Fruit fly (Drosophila melanogaster) whole organism, embryonic: ENCODE results near the gene Rab9.

ENCODE experiments used
- BtbVII ChIP-seq: fragments of 200-800 bp; sonication (Bioruptor generic); optimal IDR thresholded peaks from 3 replicates; lab custom pipeline; 2017; ENCODE audit warnings: missing biosample characterization, mild to moderate bottlenecking, missing genetic modification characterization
- CG10267 ChIP-seq: fragments of 200-800 bp; sonication (Bioruptor generic); optimal IDR thresholded peaks from 2 replicates; lab custom pipeline; 2018; ENCODE audit warnings: missing biosample characterization, mild to moderate bottlenecking, missing genetic modification characterization, moderate library complexity
- CG13296 ChIP-seq: fragments of 200-800 bp; sonication (Bioruptor generic); optimal IDR thresholded peaks from 3 replicates; lab custom pipeline; 2018; ENCODE audit warnings: missing biosample characterization, mild to moderate bottlenecking, missing genetic modification characterization
- CG14710 ChIP-seq: fragments of 200-800 bp; sonication (Bioruptor generic); optimal IDR thresholded peaks from 3 replicates; lab custom pipeline; 2019; ENCODE audit warnings: missing biosample characterization, mild to moderate bottlenecking, missing genetic modification characterization, moderate library complexity
- CG14860 ChIP-seq: fragments of 200-800 bp; sonication (Bioruptor generic); IDR thresholded peaks from 3 replicates; pipeline ENCODE4 v1.3.6; 2022; ENCODE audit warnings: missing biosample characterization, missing genetic modification characterization; ENCODE audit not compliant: partially characterized antibody
- CG15514 ChIP-seq: fragments of 200-800 bp; sonication (Bioruptor generic); optimal IDR thresholded peaks from 3 replicates; lab custom pipeline; 2017; ENCODE audit warnings: missing biosample characterization, missing genetic modification characterization, mild to moderate bottlenecking, moderate library complexity, missing genetic modification reagents
- CG17802 ChIP-seq: fragments of 200-800 bp; sonication (Bioruptor generic); optimal IDR thresholded peaks from 2 replicates; lab custom pipeline; 2018; ENCODE audit warnings: missing biosample characterization, mild to moderate bottlenecking, missing genetic modification characterization, moderate library complexity
- CG17829 ChIP-seq: fragments of 200-800 bp; optimal IDR thresholded peaks from 2 replicates; lab custom pipeline; 2019; ENCODE audit warnings: missing biosample characterization, mild to moderate bottlenecking, missing genetic modification characterization, moderate library complexity
- CG2120 ChIP-seq: fragments of 200-800 bp; sonication (Bioruptor generic); optimal IDR thresholded peaks from 3 replicates; lab custom pipeline; 2016; ENCODE audit warnings: missing biosample characterization, missing genetic modification characterization
- CG2129 ChIP-seq: fragments of 200-800 bp; sonication (Bioruptor generic); IDR thresholded peaks from 2 replicates; pipeline ENCODE4 v1.3.6; 2022; ENCODE audit warnings: missing biosample characterization, missing genetic modification characterization; ENCODE audit not compliant: partially characterized antibody
- CG30020 ChIP-seq: fragments of 200-800 bp; optimal IDR thresholded peaks from 2 replicates; lab custom pipeline; 2019; ENCODE audit warnings: missing biosample characterization, mild to moderate bottlenecking, missing genetic modification characterization, moderate library complexity
- CG33213 ChIP-seq: fragments of 200-800 bp; sonication (Bioruptor generic); optimal IDR thresholded peaks from 3 replicates; lab custom pipeline; 2016; ENCODE audit warnings: missing biosample characterization, missing genetic modification characterization
- CG34422 ChIP-seq: fragments of 200-800 bp; sonication (Bioruptor generic); IDR thresholded peaks from 3 replicates; pipeline ENCODE4 v1.3.6; 2022; ENCODE audit warnings: missing biosample characterization, missing genetic modification characterization
- CG9727 ChIP-seq: fragments of 200-800 bp; sonication (Bioruptor generic); optimal IDR thresholded peaks from 3 replicates; lab custom pipeline; 2017; ENCODE audit warnings: missing biosample characterization, mild to moderate bottlenecking, missing genetic modification characterization
- CG9932 ChIP-seq: fragments of 200-800 bp; sonication (Bioruptor generic); IDR thresholded peaks from 2 replicates; pipeline ENCODE4 v1.3.6; 2022; ENCODE audit warnings: missing biosample characterization, missing genetic modification characterization
- D19B ChIP-seq: fragments of 200-800 bp; sonication (Bioruptor generic); optimal IDR thresholded peaks from 2 replicates; lab custom pipeline; 2017; ENCODE audit warnings: missing biosample characterization, mild to moderate bottlenecking, missing genetic modification characterization
- Dbx ChIP-seq: fragments of 200-800 bp; sonication (Bioruptor generic); IDR thresholded peaks from 3 replicates; pipeline ENCODE4 v1.3.6; 2022; ENCODE audit warnings: missing biosample characterization, missing genetic modification characterization
- Dll ChIP-seq: fragments of 200-800 bp; sonication (Bioruptor generic); IDR thresholded peaks from 4 replicates; pipeline ENCODE4 v1.3.6; 2022; ENCODE audit warnings: missing biosample characterization, missing genetic modification characterization; ENCODE audit not compliant: partially characterized antibody
- Doc3 ChIP-seq: fragments of 200-800 bp; sonication (Bioruptor generic); IDR thresholded peaks from 3 replicates; pipeline ENCODE4 v1.3.6; 2022; ENCODE audit warnings: missing biosample characterization, missing genetic modification characterization; ENCODE audit not compliant: partially characterized antibody
- Dp ChIP-seq: fragments of 200-800 bp; sonication (Bioruptor generic); optimal IDR thresholded peaks from 2 replicates; lab custom pipeline; 2018; ENCODE audit warnings: missing biosample characterization, mild to moderate bottlenecking, missing genetic modification characterization, moderate library complexity
- HLH54F ChIP-seq: fragments of 200-800 bp; sonication (Bioruptor generic); optimal IDR thresholded peaks from 3 replicates; lab custom pipeline; 2016; ENCODE audit warnings: missing biosample characterization, missing genetic modification characterization
- Hmr ChIP-seq: fragments of 200-800 bp; sonication (Bioruptor generic); optimal IDR thresholded peaks from 3 replicates; lab custom pipeline; 2017; ENCODE audit warnings: mild to moderate bottlenecking, missing biosample characterization, missing genetic modification reagents, missing genetic modification characterization
- Sry-δ ChIP-seq: fragments of 200-800 bp; sonication (Bioruptor generic); optimal IDR thresholded peaks from 2 replicates; lab custom pipeline; 2016; ENCODE audit warnings: missing biosample characterization, missing genetic modification characterization
- Tbp ChIP-seq: fragments of >200 bp; optimal IDR thresholded peaks from 2 replicates; lab custom pipeline; 2018; ENCODE audit warnings: missing biosample characterization, missing genetic modification characterization
- ato ChIP-seq: fragments of 200-800 bp; sonication (Bioruptor generic); IDR thresholded peaks from 2 replicates; pipeline ENCODE4 v1.3.6; 2022; ENCODE audit warnings: missing biosample characterization, missing genetic modification characterization; ENCODE audit not compliant: partially characterized antibody
- btn ChIP-seq: fragments of 200-800 bp; sonication (Bioruptor generic); optimal IDR thresholded peaks from 2 replicates; lab custom pipeline; 2016; ENCODE audit warnings: missing biosample characterization, missing genetic modification characterization
- cad ChIP-seq: fragments of >200 bp; optimal IDR thresholded peaks from 2 replicates; lab custom pipeline; 2017; ENCODE audit warnings: missing biosample characterization, missing genetic modification characterization
- chinmo ChIP-seq: fragments of 200-800 bp; sonication (Bioruptor generic); IDR thresholded peaks from 4 replicates; pipeline ENCODE4 v1.3.6; 2022; ENCODE audit warnings: missing biosample characterization, missing genetic modification characterization; ENCODE audit not compliant: partially characterized antibody
- ewg ChIP-seq: fragments of 200-800 bp; sonication (Bioruptor generic); optimal IDR thresholded peaks from 3 replicates; lab custom pipeline; 2017; ENCODE audit warnings: mild to moderate bottlenecking, missing biosample characterization, missing genetic modification reagents, missing genetic modification characterization
- inv ChIP-seq: fragments of 200-800 bp; sonication (Bioruptor generic); IDR thresholded peaks from 2 replicates; pipeline ENCODE4 v1.3.6; 2022; ENCODE audit warnings: missing biosample characterization, missing genetic modification characterization; ENCODE audit not compliant: partially characterized antibody
- knrl ChIP-seq: fragments of 200-800 bp; sonication (Bioruptor generic); IDR thresholded peaks from 3 replicates; pipeline ENCODE4 v1.3.6; 2022; ENCODE audit warnings: missing biosample characterization, missing genetic modification characterization; ENCODE audit not compliant: partially characterized antibody
- lilli ChIP-seq: fragments of 200-800 bp; sonication (Bioruptor generic); optimal IDR thresholded peaks from 3 replicates; lab custom pipeline; 2016; ENCODE audit warnings: missing biosample characterization, missing genetic modification characterization
- lola ChIP-seq, 3 experiments: fragments of >200 bp in 2 of 3; fragments of 200-800 bp in 1 of 3; sonication (Bioruptor generic) in 1 of 3; optimal IDR thresholded peaks; 2 replicates each; lab custom pipeline; 2017 to 2019; ENCODE audit warnings: missing biosample characterization in 3 of 3, missing genetic modification characterization in 3 of 3, mild to moderate bottlenecking in 1 of 3, moderate library complexity in 1 of 3
- mld ChIP-seq: fragments of 200-800 bp; sonication (Bioruptor generic); IDR thresholded peaks from 3 replicates; pipeline ENCODE4 v1.3.6; 2022; ENCODE audit warnings: missing biosample characterization, missing genetic modification characterization; ENCODE audit not compliant: partially characterized antibody
- nerfin-2 ChIP-seq: fragments of 200-800 bp; sonication (Bioruptor generic); IDR thresholded peaks from 2 replicates; pipeline ENCODE4 v1.3.6; 2022; ENCODE audit warnings: missing biosample characterization, missing genetic modification characterization; ENCODE audit not compliant: partially characterized antibody
- nmo ChIP-seq: fragments of 200-800 bp; sonication (Bioruptor generic); optimal IDR thresholded peaks from 2 replicates; lab custom pipeline; 2018; ENCODE audit warnings: missing biosample characterization, mild to moderate bottlenecking, missing genetic modification characterization, moderate library complexity
- prd ChIP-seq, 3 experiments: fragments of >200 bp in 2 of 3; fragments of 200-800 bp in 1 of 3; sonication (Bioruptor generic) in 1 of 3; optimal IDR thresholded peaks in 2 of 3; IDR thresholded peaks in 1 of 3; 2 replicates in 2 of 3; 3 replicates in 1 of 3; pipeline versions ENCODE4 v1.3.6 to Lab custom; 2017 to 2022; ENCODE audit warnings: missing biosample characterization in 1 of 3, missing genetic modification characterization in 1 of 3
- sd ChIP-seq: fragments of 200-800 bp; sonication (Bioruptor generic); optimal IDR thresholded peaks from 3 replicates; lab custom pipeline; 2018; ENCODE audit warnings: missing biosample characterization, mild to moderate bottlenecking, missing genetic modification characterization, moderate library complexity
- sens ChIP-seq: fragments of 200-800 bp; sonication (Bioruptor generic); peaks from one replicate; lab custom pipeline; 2016; ENCODE audit warnings: missing biosample characterization, missing genetic modification characterization
- sisA ChIP-seq: fragments of 200-800 bp; sonication (Bioruptor generic); IDR thresholded peaks from 2 replicates; pipeline ENCODE4 v1.3.6; 2022; ENCODE audit warnings: missing biosample characterization, missing genetic modification characterization
- sna ChIP-seq: fragments of 200-800 bp; sonication (Bioruptor generic); IDR thresholded peaks from 2 replicates; pipeline ENCODE4 v1.3.6; 2022; ENCODE audit warnings: missing biosample characterization, missing genetic modification characterization; ENCODE audit not compliant: partially characterized antibody
- sqz ChIP-seq: fragments of 200-800 bp; sonication (Bioruptor generic); optimal IDR thresholded peaks from 3 replicates; lab custom pipeline; 2018; ENCODE audit warnings: missing biosample characterization, mild to moderate bottlenecking, missing genetic modification characterization
- sug ChIP-seq: fragments of 200-800 bp; optimal IDR thresholded peaks from 2 replicates; lab custom pipeline; 2019; ENCODE audit warnings: missing biosample characterization, mild to moderate bottlenecking, missing genetic modification characterization, moderate library complexity
- tgo ChIP-seq: fragments of 200-800 bp; sonication (Bioruptor generic); IDR thresholded peaks from 3 replicates; pipeline ENCODE4 v1.3.6; 2022; ENCODE audit warnings: missing biosample characterization, missing genetic modification characterization
- unc-4 ChIP-seq: fragments of 200-800 bp; sonication (Bioruptor generic); IDR thresholded peaks from 2 replicates; pipeline ENCODE4 v1.3.6; 2022; ENCODE audit warnings: missing biosample characterization, missing genetic modification characterization; ENCODE audit not compliant: partially characterized antibody
- usp ChIP-seq: fragments of >200 bp; optimal IDR thresholded peaks from 2 replicates; lab custom pipeline; 2017; ENCODE audit warnings: missing biosample characterization, missing genetic modification characterization
- vnd ChIP-seq: fragments of 200-800 bp; sonication (Bioruptor generic); IDR thresholded peaks from 3 replicates; pipeline ENCODE4 v1.3.6; 2022; ENCODE audit warnings: missing biosample characterization, missing genetic modification characterization; ENCODE audit not compliant: partially characterized antibody
- yki ChIP-seq: fragments of >200 bp; optimal IDR thresholded peaks from 3 replicates; lab custom pipeline; 2018

Rab9 gene

DNA sequence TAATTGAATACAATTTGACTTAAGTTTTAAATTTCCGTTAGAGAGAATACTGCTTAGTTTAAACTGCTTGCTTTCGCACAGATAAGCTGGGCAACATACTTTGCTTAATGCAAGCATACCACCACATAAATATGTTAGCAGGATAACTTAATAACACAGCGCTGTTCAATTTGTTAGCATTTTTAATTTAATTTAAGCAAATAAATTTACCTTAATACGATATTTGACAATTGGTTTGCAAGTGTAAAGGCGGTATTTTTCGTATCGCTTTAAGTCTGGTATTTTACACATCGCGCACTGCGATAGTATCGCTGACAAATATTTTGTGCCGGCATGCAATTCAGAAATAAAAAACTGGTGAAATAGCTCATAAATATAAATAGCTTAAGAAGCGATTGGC lies 2.0 kb upstream of the Rab9 start, which contains the start of gene RtcB (continued):
- TF ChIP-seq unc-4 (GFP tag; lab: Robert Waterston, UW) (peak; percentile 95), CG14710 (tag; lab: Kevin White, UChicago) (peak; percentile 67), Hmr (GFP tag; lab: Kevin White, UChicago) (peak; percentile 11), CG17829 (tag; lab: Kevin White, UChicago) (peak; percentile 18), nerfin-2 (GFP tag; lab: Robert Waterston, UW) (peak; percentile 86), prd (optimal IDR thresholded peaks at IDR 0.05; lab: Kevin White, UChicago) (no peak), prd (GFP tag; IDR thresholded peaks at IDR 0.05; lab: Robert Waterston, UW) (0 out of 3 replicates have a peak, but pooled peaks have one; percentile 13), Tbp (no peak), vnd (GFP tag; lab: Robert Waterston, UW) (peak; percentile 97), btn (no peak), CG33213 (GFP tag; lab: Kevin White, UChicago) (peak; percentile 18), sug (tag; lab: Kevin White, UChicago) (peak; percentile 12), Dll (GFP tag; lab: Robert Waterston, UW) (peak; percentile 98), sqz (GFP tag; lab: Kevin White, UChicago) (no peak), ato (peak; percentile 89), inv (peak; percentile 96), CG14860 (peak; percentile 95), CG17802 (tag; lab: Kevin White, UChicago) (peak; percentile 9), D19B (GFP tag; lab: Kevin White, UChicago) (no peak), sens (GFP tag; lab: Kevin White, UChicago) (peak; percentile 38), sd (tag; lab: Kevin White, UChicago) (peak; percentile 71), BtbVII (no peak), CG2129 (GFP tag; lab: Robert Waterston, UW) (peak; percentile 96), CG9727 (GFP tag; lab: Kevin White, UChicago) (no peak), sna (GFP tag; lab: Robert Waterston, UW) (peak; percentile 98), cad (no peak), yki (lab: Kevin White, UChicago) (no peak), CG13296 (no peak), CG10267 (peak; percentile 31), mld (GFP tag; lab: Robert Waterston, UW) (peak; percentile 91), Sry-δ (peak; percentile 75), CG9932 (peak; percentile 46; the same call in 1 of the 2 replicates), Doc3 (GFP tag; lab: Robert Waterston, UW) (peak; percentile 96; the same call in 2 of the 3 replicates), HLH54F (no peak), nmo (GFP tag; lab: Kevin White, UChicago) (peak; percentile 74), ewg (GFP tag; lab: Kevin White, UChicago) (peak; percentile 23), Dbx (GFP tag; lab: Robert Waterston, UW) (0 out of 3 replicates have a peak, but pooled peaks have one; percentile 33), knrl (GFP tag; lab: Robert Waterston, UW) (peak; percentile 98), lola (GFP tag; optimal IDR thresholded peaks at IDR 0.05; lab: Kevin White, UChicago) (peak in 1 of 3 experiments; percentile 1), chinmo (peak; percentile 87), usp (GFP tag; lab: Kevin White, UChicago) (no peak), CG34422 (GFP tag; lab: Robert Waterston, UW) (peak; percentile 17; the same call in 1 of the 3 replicates), tgo (peak; percentile 15; the same call in 1 of the 3 replicates), CG15514 (GFP tag; lab: Kevin White, UChicago) (peak; percentile 54), CG2120 (GFP tag; lab: Kevin White, UChicago) (peak; percentile 30), Dp (GFP tag; lab: Kevin White, UChicago) (peak; percentile 67), sisA (peak; percentile 24; the same call in 1 of the 2 replicates), CG30020 (peak; percentile 18), lilli (peak; percentile 17)
